Worm (Caenorhabditis elegans): ENCODE measurements around the gene Y71H2B.5.
A peak's percentile ranks its signal among the peaks of the same experiment; 100 is the strongest.

Y71H2B.5 gene

DNA sequence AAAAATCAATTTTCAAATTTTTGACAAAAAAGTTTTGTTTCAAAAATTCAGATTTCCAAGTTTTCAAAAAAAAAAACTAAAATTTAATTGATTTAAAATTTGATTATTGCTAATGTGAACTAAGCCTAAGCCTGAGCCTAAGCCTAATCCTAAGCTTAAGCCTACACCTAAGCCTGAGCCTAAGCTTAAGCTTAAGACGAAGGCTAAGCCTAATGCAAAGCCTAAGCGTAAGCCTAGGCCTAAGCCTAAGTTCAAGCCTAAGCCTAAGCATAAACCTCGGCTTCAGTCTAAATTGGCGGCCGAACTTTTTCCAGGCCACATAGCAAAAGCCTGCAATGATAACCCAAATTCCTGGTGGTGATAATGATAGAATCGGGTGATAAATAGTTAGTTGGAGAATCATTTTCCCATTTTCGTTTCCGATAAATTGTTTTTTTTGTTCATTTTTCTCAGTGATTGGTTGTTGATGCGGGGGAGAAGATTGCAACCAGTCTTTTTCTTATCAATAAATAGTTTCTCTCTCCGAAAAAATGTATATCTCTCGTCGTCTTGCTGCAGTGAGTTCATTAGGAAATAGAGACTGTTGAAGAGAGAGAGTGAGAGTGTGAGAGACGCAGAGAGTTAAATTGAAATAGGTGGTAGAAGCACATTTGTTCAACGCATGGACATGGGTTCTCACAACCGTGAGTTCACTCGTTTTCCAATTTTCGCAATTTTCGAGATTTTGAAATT lies 39.5 kb downstream of the Y71H2B.5 start:
- TF ChIP-seq odd-2 (tag; optimal IDR thresholded peaks at IDR 0.05), result no peak
- TF ChIP-seq dve-1 (tag; optimal IDR thresholded peaks at IDR 0.05), result peak; percentile 52

- TF ChIP-seq hlh-13 (GFP tag; optimal IDR thresholded peaks at IDR 0.05), result no peak
- no peak for TF ChIP-seq pha-2 (tag; optimal IDR thresholded peaks at IDR 0.05)
- no peak for TF ChIP-seq unc-3 (GFP tag; conservative IDR thresholded peaks at IDR 0.05)
- TF ChIP-seq unc-3 (tag; optimal IDR thresholded peaks at IDR 0.05), result no peak
- TF ChIP-seq eyg-1 (tag; optimal IDR thresholded peaks at IDR 0.05), result no peak
- TF ChIP-seq unc-55 (GFP tag; optimal IDR thresholded peaks at IDR 0.05), result no peak
- no peak for TF ChIP-seq nfya-1 (tag; optimal IDR thresholded peaks at IDR 0.05)
Observed at ce11 chrIII:2651519-2651918, 43.7 kb downstream of the Y71H2B.5 start.

DNA sequence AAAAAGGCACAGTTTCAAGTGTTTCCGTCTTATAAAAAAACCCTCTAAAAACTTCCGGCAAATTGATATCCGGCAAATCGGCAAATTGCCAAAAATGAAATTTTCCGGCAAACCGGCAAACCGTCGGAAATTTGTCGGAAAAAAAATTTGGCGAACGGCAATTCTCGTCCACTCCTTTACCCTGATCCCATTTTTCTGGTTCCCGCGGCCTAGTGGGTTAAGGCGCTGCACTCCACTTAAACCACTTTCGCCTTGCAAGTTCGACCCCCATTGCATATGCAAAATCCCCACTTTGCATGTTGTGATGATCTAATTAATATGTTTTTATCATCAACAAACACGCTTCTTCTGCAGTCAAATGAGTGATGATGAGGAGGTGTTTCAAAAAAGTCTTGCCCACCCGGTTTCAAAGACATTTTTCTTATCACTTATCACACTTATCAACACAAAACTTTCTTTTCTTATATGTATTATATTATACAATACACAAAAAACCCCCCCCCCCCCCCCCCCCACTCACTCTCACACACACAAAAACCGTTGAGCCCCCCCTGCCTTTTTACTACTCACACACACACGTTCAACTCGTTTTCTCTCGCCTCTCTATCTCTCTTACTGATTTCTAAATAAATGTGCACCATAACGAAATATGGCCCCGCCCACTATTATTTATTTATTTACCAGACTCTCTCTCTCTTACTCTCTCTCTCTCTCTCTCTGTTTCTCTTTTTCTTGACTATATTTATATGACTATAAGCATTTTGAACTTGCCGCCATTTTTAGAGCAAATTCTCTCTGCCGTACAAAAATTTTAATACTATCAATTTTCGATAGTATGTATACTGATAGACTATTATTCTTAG lies 45.1 kb downstream of the Y71H2B.5 start:
- TF ChIP-seq C38D4.7 (GFP tag; optimal IDR thresholded peaks at IDR 0.05) (no peak), ceh-2 (tag; optimal IDR thresholded peaks at IDR 0.05) (no peak), dmd-4 (tag; optimal IDR thresholded peaks at IDR 0.05; ENCODE audit: borderline replicate concordance) (no peak), elt-2 (tag; optimal IDR thresholded peaks at IDR 0.05) (peak; percentile 86), unc-55 (GFP tag; optimal IDR thresholded peaks at IDR 0.05) (no peak), hlh-8 (tag; optimal IDR thresholded peaks at IDR 0.05) (no peak), Y22D7AL.16 (tag; optimal IDR thresholded peaks at IDR 0.05) (no peak)

DNA sequence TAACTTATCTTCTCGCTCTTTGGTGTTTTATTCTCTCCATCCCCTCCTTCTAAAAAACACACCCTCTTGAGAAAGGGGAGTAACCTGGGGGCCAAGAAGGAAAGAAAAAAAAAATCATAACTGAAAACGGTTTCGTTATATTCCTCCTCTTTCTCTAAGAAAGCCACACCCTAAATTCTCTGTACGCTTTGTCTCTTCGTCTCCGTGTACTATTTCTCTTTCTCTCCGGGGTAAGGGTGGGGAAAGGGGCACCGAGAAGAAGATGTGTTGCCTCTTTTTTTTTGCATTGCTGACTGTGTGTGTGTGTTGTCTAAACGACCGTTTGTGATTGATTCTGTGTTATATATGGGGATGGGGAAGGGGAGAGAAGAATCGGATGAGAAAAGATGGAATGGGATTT lies 48.4 kb downstream of the Y71H2B.5 start:
- TF ChIP-seq Y22D7AL.16 (tag; optimal IDR thresholded peaks at IDR 0.05) (no peak), ceh-9 (tag; optimal IDR thresholded peaks at IDR 0.05) (no peak), ceh-6 (GFP tag; optimal IDR thresholded peaks at IDR 0.05) (no peak), pha-2 (tag; optimal IDR thresholded peaks at IDR 0.05) (no peak), ceh-31 (tag; optimal IDR thresholded peaks at IDR 0.05) (no peak), fkh-6 (tag; optimal IDR thresholded peaks at IDR 0.05) (no peak), lin-11 (tag; optimal IDR thresholded peaks at IDR 0.05) (no peak), madf-2 (tag; optimal IDR thresholded peaks at IDR 0.05) (no peak), fax-1 (tag; optimal IDR thresholded peaks at IDR 0.05) (no peak), ceh-14 (tag; optimal IDR thresholded peaks at IDR 0.05) (no peak), sdc-2 (tag; optimal IDR thresholded peaks at IDR 0.05) (no peak), pha-4 (tag; optimal IDR thresholded peaks at IDR 0.05) (no peak)

DNA sequence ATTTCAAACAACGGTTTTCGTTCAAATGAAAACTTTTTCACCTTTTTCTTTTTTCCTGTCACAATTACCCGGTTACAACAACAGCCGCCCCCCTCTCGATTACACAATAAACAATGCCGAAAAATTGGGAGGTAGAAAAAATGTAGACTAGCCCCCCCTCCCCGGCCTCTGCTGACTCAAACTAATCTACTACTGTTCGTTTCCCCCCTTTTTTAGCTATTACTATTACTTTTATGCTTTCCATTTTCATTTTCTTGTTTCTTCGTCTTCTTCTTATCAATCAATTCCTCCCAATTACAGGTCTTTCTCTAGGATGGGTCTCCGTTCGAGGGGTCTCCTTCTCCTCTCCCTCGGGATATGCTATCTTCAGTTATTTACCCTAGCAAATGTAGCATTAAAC lies 50.0 kb downstream of the Y71H2B.5 start, which contains the start of gene let-805:
Gene let-805, plus strand, starts transcription at position 301 of the 400 bp plus-strand sequence.
- TF ChIP-seq ama-1 (optimal IDR thresholded peaks at IDR 0.05), result no peak
- TF ChIP-seq pag-3 (tag; optimal IDR thresholded peaks at IDR 0.05; ENCODE audit: borderline replicate concordance), result no peak
- no peak for TF ChIP-seq fax-1 (tag; optimal IDR thresholded peaks at IDR 0.05)
- no peak for TF ChIP-seq ceh-30 (tag; optimal IDR thresholded peaks at IDR 0.05)
- no peak for TF ChIP-seq pqm-1 (tag; optimal IDR thresholded peaks at IDR 0.05)
- no peak for TF ChIP-seq ceh-34 (tag; optimal IDR thresholded peaks at IDR 0.05)
- no peak for TF ChIP-seq sdc-2 (tag; optimal IDR thresholded peaks at IDR 0.05)
- no peak for TF ChIP-seq che-1 (tag; optimal IDR thresholded peaks at IDR 0.05)
- no peak for TF ChIP-seq Y22D7AL.16 (tag; optimal IDR thresholded peaks at IDR 0.05)
- TF ChIP-seq elt-2 (tag; optimal IDR thresholded peaks at IDR 0.05), result no peak
- TF ChIP-seq zip-5 (tag; optimal IDR thresholded peaks at IDR 0.05), result no peak
- no peak for TF ChIP-seq ceh-48 (tag; optimal IDR thresholded peaks at IDR 0.05)
- no peak for TF ChIP-seq K02D7.2 (tag; optimal IDR thresholded peaks at IDR 0.05)

All from whole organism, late embryonic.